Worm (Caenorhabditis elegans): ENCODE data around the gene F33H1.4.

DNA sequence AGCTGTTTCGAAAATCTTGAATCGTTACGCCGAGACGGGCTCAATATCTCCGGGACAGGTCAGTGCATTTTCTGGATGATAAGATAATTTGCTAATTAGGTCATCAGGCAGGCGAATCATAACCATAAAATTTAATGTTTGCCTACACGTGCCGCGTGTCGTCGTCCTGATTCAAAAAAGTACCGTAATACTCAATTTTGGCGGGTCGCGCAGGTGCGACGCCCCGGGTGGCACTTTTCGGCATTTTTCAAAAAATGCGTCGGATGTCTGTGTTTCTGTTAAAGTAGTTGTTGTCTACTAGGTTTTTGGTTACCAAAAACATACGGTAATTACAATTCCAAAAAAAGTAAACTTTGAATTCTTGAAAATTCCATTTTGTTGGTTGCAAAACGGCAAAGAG is 26.9 kb upstream of the F33H1.4 start:
- no peak for TF ChIP-seq gmeb-1 (tag; optimal IDR thresholded peaks at IDR 0.05)
- TF ChIP-seq peb-1 (tag; optimal IDR thresholded peaks at IDR 0.05), result no peak
- TF ChIP-seq ceh-82 (tag; optimal IDR thresholded peaks at IDR 0.05), result no peak
- no peak for TF ChIP-seq nhr-237 (tag; optimal IDR thresholded peaks at IDR 0.05)
